Worm (Caenorhabditis elegans) whole organism, mixed stage, embryonic: ENCODE results near the gene pen-2.

Experiments used
- M03D4.4 ChIP-seq: sonication (generic microtip); optimal IDR thresholded peaks from 2 replicates; lab custom pipeline; 2017; ENCODE audit warnings: mild to moderate bottlenecking, missing genetic modification characterization, missing compliant biosample characterization
- bed-3 ChIP-seq: fragments of 200-800 bp; sonication (Bioruptor generic); optimal IDR thresholded peaks from 3 replicates; lab custom pipeline; 2018; ENCODE audit warnings: mild to moderate bottlenecking, missing genetic modification characterization, moderate library complexity, missing compliant biosample characterization
- ceh-39 ChIP-seq: fragments of 150-350 bp; optimal IDR thresholded peaks from 2 replicates; lab custom pipeline; 2014; ENCODE audit warnings: missing biosample characterization, missing genetic modification characterization
- ceh-43 ChIP-seq: fragments of 200-800 bp; sonication (Bioruptor generic); optimal IDR thresholded peaks from 2 replicates; lab custom pipeline; 2018; ENCODE audit warnings: mild to moderate bottlenecking, missing genetic modification characterization, moderate library complexity, missing compliant biosample characterization
- ceh-83 ChIP-seq: fragments of 200-800 bp; sonication (Bioruptor generic); optimal IDR thresholded peaks from 2 replicates; lab custom pipeline; 2018; ENCODE audit warnings: mild to moderate bottlenecking, missing genetic modification characterization, missing compliant biosample characterization
- ces-1 ChIP-seq: fragments of 150-350 bp; optimal IDR thresholded peaks from 2 replicates; lab custom pipeline; 2014; ENCODE audit warnings: missing biosample characterization, missing genetic modification reagents, missing genetic modification characterization
- cnd-1 ChIP-seq: fragments of 200-800 bp; sonication (Bioruptor generic); optimal IDR thresholded peaks from 2 replicates; lab custom pipeline; 2018; ENCODE audit warnings: mild to moderate bottlenecking, missing genetic modification characterization, missing compliant biosample characterization
- drap-1 ChIP-seq: fragments of 200-800 bp; sonication (Bioruptor generic); optimal IDR thresholded peaks from 3 replicates; lab custom pipeline; 2018; ENCODE audit warnings: mild to moderate bottlenecking, missing genetic modification characterization, missing compliant biosample characterization
- elt-1 ChIP-seq: sonication (generic microtip); optimal IDR thresholded peaks from 2 replicates; lab custom pipeline; 2017; ENCODE audit warnings: missing genetic modification characterization, mild to moderate bottlenecking, missing compliant biosample characterization, antibody characterized with exemption, moderate library complexity, borderline replicate concordance; ENCODE audit not compliant: insufficient read depth
- elt-3 ChIP-seq: fragments of 150-350 bp; optimal IDR thresholded peaks from 2 replicates; lab custom pipeline; 2014; ENCODE audit warnings: missing biosample characterization, missing genetic modification characterization
- flh-1 ChIP-seq: fragments of 200-800 bp; sonication (Bioruptor generic); optimal IDR thresholded peaks from 2 replicates; lab custom pipeline; 2018; ENCODE audit warnings: mild to moderate bottlenecking, missing genetic modification characterization, moderate library complexity, missing compliant biosample characterization
- ham-2 ChIP-seq: fragments of 200-800 bp; sonication (Bioruptor generic); optimal IDR thresholded peaks from 2 replicates; lab custom pipeline; 2018; ENCODE audit warnings: mild to moderate bottlenecking, missing genetic modification characterization, missing compliant biosample characterization
- hlh-1 ChIP-seq: fragments of 150-350 bp; optimal IDR thresholded peaks from 2 replicates; lab custom pipeline; 2014; ENCODE audit warnings: missing biosample characterization, missing genetic modification reagents, missing genetic modification characterization
- lin-13 ChIP-seq: fragments of 150-350 bp; optimal IDR thresholded peaks from 2 replicates; lab custom pipeline; 2014; ENCODE audit warnings: missing biosample characterization, missing genetic modification characterization
- lsy-2 ChIP-seq: fragments of 150-350 bp; optimal IDR thresholded peaks from 2 replicates; lab custom pipeline; 2014; ENCODE audit warnings: missing biosample characterization, missing genetic modification characterization
- mab-5 ChIP-seq: fragments of 150-350 bp; optimal IDR thresholded peaks from 2 replicates; lab custom pipeline; 2014; ENCODE audit warnings: missing biosample characterization, missing genetic modification characterization
- mep-1 ChIP-seq: fragments of 150-350 bp; optimal IDR thresholded peaks from 2 replicates; lab custom pipeline; 2017; ENCODE audit warnings: missing biosample characterization, missing genetic modification reagents, missing genetic modification characterization, inconsistent platforms
- mls-2 ChIP-seq: sonication (generic microtip); optimal IDR thresholded peaks from 2 replicates; lab custom pipeline; 2016; ENCODE audit warnings: mild to moderate bottlenecking, missing genetic modification characterization, moderate library complexity, missing compliant biosample characterization
- nhr-12 ChIP-seq: fragments of 150-350 bp; optimal IDR thresholded peaks from 2 replicates; lab custom pipeline; 2014; ENCODE audit warnings: missing biosample characterization, missing genetic modification characterization
- nhr-2 ChIP-seq: fragments of 150-350 bp; optimal IDR thresholded peaks from 2 replicates; lab custom pipeline; 2014; ENCODE audit warnings: missing biosample characterization, missing genetic modification characterization
- nhr-237 ChIP-seq: fragments of 150-350 bp; optimal IDR thresholded peaks from 2 replicates; lab custom pipeline; 2014; ENCODE audit warnings: missing biosample characterization, missing genetic modification characterization
- nhr-28 ChIP-seq: fragments of 150-350 bp; optimal IDR thresholded peaks from 2 replicates; lab custom pipeline; 2014; ENCODE audit warnings: missing biosample characterization, missing genetic modification characterization
- sptf-1 ChIP-seq: sonication (generic microtip); optimal IDR thresholded peaks from 2 replicates; lab custom pipeline; 2017; ENCODE audit warnings: mild to moderate bottlenecking, missing genetic modification characterization, moderate library complexity, missing compliant biosample characterization
- tbx-8 ChIP-seq: fragments of 200-800 bp; sonication (Bioruptor generic); optimal IDR thresholded peaks from 2 replicates; lab custom pipeline; 2018; ENCODE audit warnings: mild to moderate bottlenecking, missing genetic modification characterization, moderate library complexity, missing compliant biosample characterization
- unc-120 ChIP-seq: sonication (generic microtip); optimal IDR thresholded peaks from 2 replicates; lab custom pipeline; 2017; ENCODE audit warnings: missing genetic modification characterization, missing compliant biosample characterization; ENCODE audit not compliant: poor library complexity, severe bottlenecking
- unc-39 ChIP-seq: fragments of 150-350 bp; optimal IDR thresholded peaks from 2 replicates; lab custom pipeline; 2014; ENCODE audit warnings: missing biosample characterization, missing genetic modification characterization
- unc-62 ChIP-seq: fragments of 150-350 bp; optimal IDR thresholded peaks from 2 replicates; lab custom pipeline; 2014; ENCODE audit warnings: missing biosample characterization, missing genetic modification reagents, missing genetic modification characterization
- zip-8 ChIP-seq: fragments of 150-350 bp; optimal IDR thresholded peaks from 2 replicates; lab custom pipeline; 2014; ENCODE audit warnings: missing biosample characterization, missing genetic modification characterization
- ztf-11 ChIP-seq: fragments of 150-350 bp; optimal IDR thresholded peaks from 2 replicates; lab custom pipeline; 2014; ENCODE audit warnings: missing biosample characterization, missing genetic modification characterization

The pen-2 gene

ce11 chrIII:11357418-11357817 is 14.3 kb downstream of the pen-2 start:
- TF ChIP-seq bed-3 (GFP tag; lab: Kevin White, UChicago) (no peak), nhr-237 (tag; lab: Kevin White, UChicago) (no peak), nhr-2 (no peak), mls-2 (tag; lab: Kevin White, UChicago) (no peak), unc-39 (tag; lab: Kevin White, UChicago) (no peak), M03D4.4 (tag; lab: Kevin White, UChicago) (no peak), unc-62 (GFP tag; lab: Kevin White, UChicago) (no peak), ceh-43 (GFP tag; lab: Kevin White, UChicago) (no peak), lin-13 (no peak), ztf-11 (tag; lab: Kevin White, UChicago) (no peak), ham-2 (no peak)

- no peak for TF ChIP-seq ceh-39
- no peak for TF ChIP-seq hlh-1 (tag; lab: Kevin White, UChicago)
- peak; percentile 99 for TF ChIP-seq ces-1 (GFP tag; lab: Kevin White, UChicago)
- no peak for TF ChIP-seq elt-1 (tag; lab: Kevin White, UChicago)
These were observed 15.2 kb downstream of the pen-2 start for ce11 chrIII:11358273-11358672.

ce11 chrIII:11359422-11359821 is 16.3 kb downstream of the pen-2 start:
- TF ChIP-seq nhr-12 (tag; lab: Kevin White, UChicago) (no peak), ces-1 (GFP tag; lab: Kevin White, UChicago) (peak; percentile 85)

ce11 chrIII:11360156-11360555 is 17.0 kb downstream of the pen-2 start, which contains the start of gene T28D6.4:
Gene T28D6.4 (plus strand): TSS chrIII:11360456.
- TF ChIP-seq cnd-1 (tag; lab: Kevin White, UChicago): no peak
- no peak for TF ChIP-seq nhr-28
- TF ChIP-seq, all 35 proteins: peak for 0

ce11 chrIII:11361394-11361793 is 18.3 kb downstream of the pen-2 start:
- TF ChIP-seq mep-1 (tag; lab: Kevin White, UChicago) (no peak), flh-1 (GFP tag; lab: Kevin White, UChicago) (no peak), unc-39 (tag; lab: Kevin White, UChicago) (no peak), nhr-28 (no peak), M03D4.4 (tag; lab: Kevin White, UChicago) (no peak), ceh-39 (no peak), elt-3 (no peak), unc-62 (GFP tag; lab: Kevin White, UChicago) (no peak), ceh-43 (GFP tag; lab: Kevin White, UChicago) (no peak), elt-1 (tag; lab: Kevin White, UChicago) (no peak), lsy-2 (tag; lab: Kevin White, UChicago) (no peak), hlh-1 (tag; lab: Kevin White, UChicago) (no peak), nhr-2 (no peak), cnd-1 (tag; lab: Kevin White, UChicago) (no peak)

ce11 chrIII:11362915-11363314 is 19.8 kb downstream of the pen-2 start:
- TF ChIP-seq ceh-83 (GFP tag; lab: Kevin White, UChicago) (no peak), nhr-237 (tag; lab: Kevin White, UChicago) (no peak), drap-1 (GFP tag; lab: Kevin White, UChicago) (no peak), mab-5 (tag; lab: Kevin White, UChicago) (no peak), lin-13 (no peak), ztf-11 (tag; lab: Kevin White, UChicago) (no peak), mls-2 (tag; lab: Kevin White, UChicago) (no peak), ham-2 (no peak), ceh-43 (GFP tag; lab: Kevin White, UChicago) (no peak), nhr-2 (no peak), tbx-8 (GFP tag; lab: Kevin White, UChicago) (no peak), sptf-1 (tag; lab: Kevin White, UChicago) (no peak), flh-1 (GFP tag; lab: Kevin White, UChicago) (no peak), ces-1 (GFP tag; lab: Kevin White, UChicago) (no peak), lsy-2 (tag; lab: Kevin White, UChicago) (no peak), elt-1 (tag; lab: Kevin White, UChicago) (no peak), unc-120 (tag; lab: Kevin White, UChicago) (no peak), zip-8 (tag; lab: Kevin White, UChicago) (no peak), cnd-1 (tag; lab: Kevin White, UChicago) (no peak), nhr-12 (tag; lab: Kevin White, UChicago) (no peak)
